Worm (Caenorhabditis elegans) whole organism, L3 larva: Measurements from ENCODE around the gene skpo-1.

Source experiments
- ZK546.5 ChIP-seq: sonication (generic microtip); optimal IDR thresholded peaks from 2 replicates; lab custom pipeline; 2017; ENCODE audit warnings: missing biosample characterization, missing genetic modification characterization
- egl-27 ChIP-seq: sonication (generic microtip); optimal IDR thresholded peaks from 4 replicates; lab custom pipeline; 2017; ENCODE audit warnings: missing biosample characterization, missing genetic modification reagents, missing genetic modification characterization
- elt-2 ChIP-seq: sonication (generic microtip); optimal IDR thresholded peaks from 2 replicates; lab custom pipeline; 2016; ENCODE audit warnings: missing genetic modification reagents, mild to moderate bottlenecking, missing genetic modification characterization, missing compliant biosample characterization
- eor-1 ChIP-seq, 2 experiments: fragments of 150-350 bp; optimal IDR thresholded peaks; 2 replicates each; lab custom pipeline; 2014 to 2018; ENCODE audit warnings: missing biosample characterization in 2 of 2, missing genetic modification characterization in 2 of 2
- nhr-12 ChIP-seq: fragments of 150-350 bp; optimal IDR thresholded peaks from 2 replicates; lab custom pipeline; 2014; ENCODE audit warnings: missing biosample characterization, missing genetic modification characterization
- pqm-1 ChIP-seq: fragments of 150-350 bp; optimal IDR thresholded peaks from 2 replicates; lab custom pipeline; 2017; ENCODE audit warnings: missing biosample characterization, missing genetic modification characterization, inconsistent platforms

- TF ChIP-seq eor-1 (tag; optimal IDR thresholded peaks at IDR 0.05; lab: Kevin White, UChicago) (no peak), ZK546.5 (no peak), pqm-1 (no peak), elt-2 (tag; lab: Kevin White, UChicago) (no peak), egl-27 (tag; lab: Kevin White, UChicago) (no peak), nhr-12 (no peak)
Observed at ce11 chrII:8431954-8432353, 27.3 kb upstream of the skpo-1 start, which contains the start of gene acp-2.
